3 fruit fly cellular contexts compared by ENCODE assay signal in the genomic region with DNA sequence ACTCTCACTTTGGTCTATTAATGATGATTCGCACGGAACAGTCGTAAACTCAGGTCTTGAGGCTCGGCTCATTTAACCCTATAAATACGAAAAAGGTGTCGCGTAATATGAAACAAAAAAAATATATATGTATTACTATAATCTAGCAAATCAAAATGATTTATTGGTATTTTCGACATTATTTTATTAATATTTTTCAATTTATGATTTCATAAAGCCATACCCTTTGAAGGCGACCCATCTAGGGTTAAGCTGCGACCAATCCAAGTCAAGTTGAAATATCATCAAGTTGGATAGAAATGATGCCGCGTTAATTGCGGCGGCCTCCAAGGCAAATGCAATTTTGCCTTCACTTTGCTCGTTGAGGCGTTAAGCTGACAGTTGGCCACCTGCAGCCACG.
TF ChIP-seq lines count a peak whose summit lies in the region.

No protein-coding gene starts in this region.

- TF ChIP-seq CTCF in whole organism, embryonic (GFP tag; optimal IDR thresholded peaks at IDR 0.05; lab: Kevin White, UChicago), result no peak

TF ChIP-seq in whole organism, embryonic, 481 proteins besides CTCF, POLR2A, EP300 and RAD21:
- TF ChIP-seq gro (GFP tag; optimal IDR thresholded peaks at IDR 0.05; lab: Kevin White, UChicago) (no peak), sens (GFP tag; lab: Kevin White, UChicago) (peak; percentile 40), lmd (GFP tag; IDR thresholded peaks at IDR 0.05; lab: Robert Waterston, UW) (no peak), gcm2 (GFP tag; optimal IDR thresholded peaks at IDR 0.05; lab: Kevin White, UChicago) (no peak), Bdp1 (GFP tag; optimal IDR thresholded peaks at IDR 0.05; lab: Kevin White, UChicago) (no peak), pnt (GFP tag; optimal IDR thresholded peaks at IDR 0.05; lab: Kevin White, UChicago) (no peak), CG31224 (GFP tag; IDR thresholded peaks at IDR 0.05; lab: Robert Waterston, UW) (no peak)

TF ChIP-seq in whole organism, prepupa, 60 proteins besides CTCF, POLR2A, EP300 and RAD21:
- TF ChIP-seq svp (GFP tag; lab: Kevin White, UChicago) (peak; percentile 61), dac (GFP tag; optimal IDR thresholded peaks at IDR 0.05; lab: Kevin White, UChicago) (no peak), CG11294 (GFP tag; IDR thresholded peaks at IDR 0.05; lab: Robert Waterston, UW) (no peak), eg (GFP tag; IDR thresholded peaks at IDR 0.05; lab: Robert Waterston, UW) (0 out of 3 replicates have a peak, but pooled peaks have one; percentile 26), esn (GFP tag; optimal IDR thresholded peaks at IDR 0.05; lab: Kevin White, UChicago) (no peak), spab (GFP tag; optimal IDR thresholded peaks at IDR 0.05; lab: Kevin White, UChicago) (no peak), Eip93F (GFP tag; optimal IDR thresholded peaks at IDR 0.05; lab: Kevin White, UChicago) (no peak), Ets96B (tag; optimal IDR thresholded peaks at IDR 0.05; lab: Kevin White, UChicago) (peak; percentile 10), topi (GFP tag; optimal IDR thresholded peaks at IDR 0.05; lab: Kevin White, UChicago) (no peak), Lpt (GFP tag; optimal IDR thresholded peaks at IDR 0.05; lab: Kevin White, UChicago) (no peak), Eip78C (GFP tag; lab: Kevin White, UChicago) (peak; percentile 78), ss (GFP tag; optimal IDR thresholded peaks at IDR 0.05; lab: Kevin White, UChicago) (no peak), CG10631 (GFP tag; optimal IDR thresholded peaks at IDR 0.05; lab: Kevin White, UChicago) (peak; percentile 6), pdm3 (GFP tag; optimal IDR thresholded peaks at IDR 0.05; lab: Kevin White, UChicago) (peak; percentile 3), Smox (GFP tag; optimal IDR thresholded peaks at IDR 0.05; lab: Kevin White, UChicago) (no peak), OdsH (GFP tag; optimal IDR thresholded peaks at IDR 0.05; lab: Kevin White, UChicago) (peak; percentile 15), CG34406 (GFP tag; optimal IDR thresholded peaks at IDR 0.05; lab: Kevin White, UChicago) (no peak), CG32006 (GFP tag; optimal IDR thresholded peaks at IDR 0.05; lab: Kevin White, UChicago) (peak; percentile 4), CG6276 (GFP tag; optimal IDR thresholded peaks at IDR 0.05; lab: Kevin White, UChicago) (no peak), Gug (GFP tag; IDR thresholded peaks at IDR 0.05; lab: Robert Waterston, UW) (no peak), CG6163 (GFP tag; IDR thresholded peaks at IDR 0.05; lab: Robert Waterston, UW) (no peak), CG3919 (GFP tag; optimal IDR thresholded peaks at IDR 0.05; lab: Kevin White, UChicago) (peak; percentile 4), Hr39 (GFP tag; optimal IDR thresholded peaks at IDR 0.05; lab: Kevin White, UChicago) (no peak), Met (GFP tag; optimal IDR thresholded peaks at IDR 0.05; lab: Kevin White, UChicago) (no peak), CG4318 (GFP tag; optimal IDR thresholded peaks at IDR 0.05; lab: Kevin White, UChicago) (no peak), Ets21C (GFP tag; optimal IDR thresholded peaks at IDR 0.05; lab: Kevin White, UChicago) (no peak), CG31627 (GFP tag; optimal IDR thresholded peaks at IDR 0.05; lab: Kevin White, UChicago) (no peak), Hr4 (GFP tag; optimal IDR thresholded peaks at IDR 0.05; lab: Kevin White, UChicago) (no peak), CG15336 (GFP tag; IDR thresholded peaks at IDR 0.05; lab: Robert Waterston, UW) (peak; percentile 58), Sox15 (GFP tag; optimal IDR thresholded peaks at IDR 0.05; lab: Kevin White, UChicago) (no peak), CG3032 (tag; optimal IDR thresholded peaks at IDR 0.05; lab: Kevin White, UChicago) (no peak), acj6 (GFP tag; optimal IDR thresholded peaks at IDR 0.05; lab: Kevin White, UChicago) (peak; percentile 14), achi (GFP tag; optimal IDR thresholded peaks at IDR 0.05; lab: Kevin White, UChicago) (no peak), CG6792 (GFP tag; optimal IDR thresholded peaks at IDR 0.05; lab: Kevin White, UChicago) (no peak), Sox14 (GFP tag; optimal IDR thresholded peaks at IDR 0.05; lab: Kevin White, UChicago) (no peak), CG8119 (GFP tag; IDR thresholded peaks at IDR 0.05; lab: Robert Waterston, UW) (0 out of 3 replicates have a peak, but pooled peaks have one; percentile 20), CG7368 (GFP tag; optimal IDR thresholded peaks at IDR 0.05; lab: Kevin White, UChicago) (no peak), CG11902 (GFP tag; optimal IDR thresholded peaks at IDR 0.05; lab: Kevin White, UChicago) (no peak)

TF ChIP-seq in whole organism, pupa, 21 proteins besides CTCF, POLR2A, EP300 and RAD21:
- TF ChIP-seq CG8301 (tag; optimal IDR thresholded peaks at IDR 0.05; lab: Kevin White, UChicago) (peak; percentile 9), CG14655 (GFP tag; optimal IDR thresholded peaks at IDR 0.05; lab: Kevin White, UChicago) (peak; percentile 28), CG8159 (tag; optimal IDR thresholded peaks at IDR 0.05; lab: Kevin White, UChicago) (peak; percentile 29), CG9948 (tag; optimal IDR thresholded peaks at IDR 0.05; lab: Kevin White, UChicago) (peak; percentile 8), EcR (GFP tag; optimal IDR thresholded peaks at IDR 0.05; lab: Kevin White, UChicago) (no peak), gl (tag; optimal IDR thresholded peaks at IDR 0.05; lab: Kevin White, UChicago) (no peak), Ets98B (GFP tag; IDR thresholded peaks at IDR 0.05; lab: Robert Waterston, UW) (no peak), CG17806 (tag; optimal IDR thresholded peaks at IDR 0.05; lab: Kevin White, UChicago) (peak; percentile 23)
